Fruit fly (Drosophila melanogaster) whole organism, embryonic: Measurements from ENCODE around the gene P58IPK.

Source experiments
- Ada2b ChIP-seq: fragments of 200-800 bp; sonication (Bioruptor generic); IDR thresholded peaks from 2 replicates; pipeline ENCODE4 v1.3.6; 2022; ENCODE audit warnings: missing biosample characterization, missing genetic modification characterization
- Atf-2 ChIP-seq: fragments of 200-800 bp; sonication (Bioruptor generic); optimal IDR thresholded peaks from 2 replicates; lab custom pipeline; 2016; ENCODE audit warnings: missing biosample characterization, missing genetic modification characterization
- CG1024 ChIP-seq: fragments of 200-800 bp; sonication (Bioruptor generic); IDR thresholded peaks from 2 replicates; pipeline ENCODE4 v1.3.6; 2022; ENCODE audit warnings: missing biosample characterization, missing genetic modification characterization
- CG10979 ChIP-seq: fragments of 200-800 bp; sonication (Bioruptor generic); optimal IDR thresholded peaks from 2 replicates; lab custom pipeline; 2018; ENCODE audit warnings: missing biosample characterization, mild to moderate bottlenecking, missing genetic modification characterization, moderate library complexity
- CG11398 ChIP-seq: fragments of 200-800 bp; sonication (Bioruptor generic); optimal IDR thresholded peaks from 2 replicates; lab custom pipeline; 2016; ENCODE audit warnings: missing biosample characterization, missing genetic modification characterization
- CG11560 ChIP-seq: fragments of 200-800 bp; sonication (Bioruptor generic); IDR thresholded peaks from 3 replicates; pipeline ENCODE4 v1.3.6; 2022; ENCODE audit warnings: missing biosample characterization, missing genetic modification characterization
- CG12391 ChIP-seq: fragments of 200-800 bp; sonication (Bioruptor generic); optimal IDR thresholded peaks from 3 replicates; lab custom pipeline; 2018; ENCODE audit warnings: missing biosample characterization, mild to moderate bottlenecking, missing genetic modification characterization, moderate library complexity
- CG12744 ChIP-seq: fragments of 200-800 bp; sonication (Bioruptor generic); optimal IDR thresholded peaks from 2 replicates; lab custom pipeline; 2016; ENCODE audit warnings: missing biosample characterization, missing genetic modification characterization
- CG14441 ChIP-seq: fragments of 200-800 bp; sonication (Bioruptor generic); IDR thresholded peaks from 2 replicates; pipeline ENCODE4 v1.3.6; 2022; ENCODE audit warnings: missing biosample characterization, missing genetic modification characterization
- CG15479 ChIP-seq: fragments of 200-800 bp; sonication (Bioruptor generic); optimal IDR thresholded peaks from 3 replicates; lab custom pipeline; 2019; ENCODE audit warnings: missing biosample characterization, mild to moderate bottlenecking, missing genetic modification characterization, moderate library complexity
- CG16815 ChIP-seq: fragments of 200-800 bp; sonication (Bioruptor generic); optimal IDR thresholded peaks from 3 replicates; lab custom pipeline; 2017; ENCODE audit warnings: missing biosample characterization, mild to moderate bottlenecking, missing genetic modification characterization
- CG17802 ChIP-seq: fragments of 200-800 bp; sonication (Bioruptor generic); optimal IDR thresholded peaks from 2 replicates; lab custom pipeline; 2018; ENCODE audit warnings: missing biosample characterization, mild to moderate bottlenecking, missing genetic modification characterization, moderate library complexity
- CG2889 ChIP-seq: fragments of 200-800 bp; sonication (Bioruptor generic); IDR thresholded peaks from 3 replicates; pipeline ENCODE4 v1.3.6; 2022; ENCODE audit warnings: missing biosample characterization, missing genetic modification characterization
- CG31365 ChIP-seq: fragments of 200-800 bp; sonication (Bioruptor generic); optimal IDR thresholded peaks from 2 replicates; lab custom pipeline; 2018; ENCODE audit warnings: missing biosample characterization, mild to moderate bottlenecking, missing genetic modification characterization
- CG34376 ChIP-seq: fragments of 200-800 bp; sonication (Bioruptor generic); optimal IDR thresholded peaks from 2 replicates; lab custom pipeline; 2018; ENCODE audit warnings: missing biosample characterization, mild to moderate bottlenecking, missing genetic modification characterization
- CG4617 ChIP-seq: fragments of 200-800 bp; sonication (Bioruptor generic); optimal IDR thresholded peaks from 3 replicates; lab custom pipeline; 2016; ENCODE audit warnings: missing biosample characterization, missing genetic modification characterization, borderline replicate concordance
- CG5953 ChIP-seq: fragments of 200-800 bp; sonication (Bioruptor generic); IDR thresholded peaks from 2 replicates; pipeline ENCODE4 v1.3.6; 2022; ENCODE audit warnings: missing biosample characterization, missing genetic modification characterization
- CG6854 ChIP-seq: fragments of 200-800 bp; sonication (Bioruptor generic); optimal IDR thresholded peaks from 3 replicates; lab custom pipeline; 2017; ENCODE audit warnings: missing biosample characterization, mild to moderate bottlenecking, missing genetic modification characterization
- CG7357 ChIP-seq: fragments of 200-800 bp; sonication (Bioruptor generic); IDR thresholded peaks from 3 replicates; pipeline ENCODE4 v1.3.6; 2022; ENCODE audit warnings: missing biosample characterization, missing genetic modification characterization
- CG8281 ChIP-seq: fragments of 200-800 bp; sonication (Bioruptor generic); optimal IDR thresholded peaks from 2 replicates; lab custom pipeline; 2018; ENCODE audit warnings: missing biosample characterization, mild to moderate bottlenecking, missing genetic modification characterization, moderate library complexity
- Chrac-16 ChIP-seq: fragments of 200-800 bp; sonication (Bioruptor generic); optimal IDR thresholded peaks from 3 replicates; lab custom pipeline; 2016; ENCODE audit warnings: missing biosample characterization, missing genetic modification characterization
- Dad ChIP-seq: fragments of 200-800 bp; sonication (Bioruptor generic); optimal IDR thresholded peaks from 3 replicates; lab custom pipeline; 2016; ENCODE audit warnings: missing biosample characterization, missing genetic modification characterization
- Dll ChIP-seq: fragments of 200-800 bp; sonication (Bioruptor generic); IDR thresholded peaks from 4 replicates; pipeline ENCODE4 v1.3.6; 2022; ENCODE audit warnings: missing biosample characterization, missing genetic modification characterization; ENCODE audit not compliant: partially characterized antibody
- Doc2 ChIP-seq: fragments of 200-800 bp; sonication (Bioruptor generic); IDR thresholded peaks from 2 replicates; pipeline ENCODE4 v1.3.6; 2022; ENCODE audit warnings: missing biosample characterization, missing genetic modification characterization
- Dp ChIP-seq: fragments of 200-800 bp; sonication (Bioruptor generic); optimal IDR thresholded peaks from 2 replicates; lab custom pipeline; 2018; ENCODE audit warnings: missing biosample characterization, mild to moderate bottlenecking, missing genetic modification characterization, moderate library complexity
- HHEX ChIP-seq: fragments of 200-800 bp; sonication (Bioruptor generic); optimal IDR thresholded peaks from 3 replicates; lab custom pipeline; 2017; ENCODE audit warnings: missing biosample characterization, mild to moderate bottlenecking, missing genetic modification characterization, missing genetic modification reagents
- HLH4C ChIP-seq: fragments of 200-800 bp; sonication (Bioruptor generic); IDR thresholded peaks from 3 replicates; pipeline ENCODE4 v1.3.6; 2022; ENCODE audit warnings: missing biosample characterization, missing genetic modification characterization; ENCODE audit not compliant: partially characterized antibody
- Hmr ChIP-seq: fragments of 200-800 bp; sonication (Bioruptor generic); optimal IDR thresholded peaks from 3 replicates; lab custom pipeline; 2017; ENCODE audit warnings: mild to moderate bottlenecking, missing biosample characterization, missing genetic modification reagents, missing genetic modification characterization
- Hsf ChIP-seq: fragments of 200-800 bp; sonication (Bioruptor generic); optimal IDR thresholded peaks from 3 replicates; lab custom pipeline; 2016; ENCODE audit warnings: missing biosample characterization, missing genetic modification characterization
- Kr ChIP-seq: fragments of 200-800 bp; sonication (Bioruptor generic); optimal IDR thresholded peaks from 2 replicates; lab custom pipeline; 2017; ENCODE audit warnings: missing biosample characterization, mild to moderate bottlenecking, missing genetic modification characterization
- Meics ChIP-seq: fragments of 200-800 bp; sonication (Bioruptor generic); optimal IDR thresholded peaks from 2 replicates; lab custom pipeline; 2017; ENCODE audit warnings: missing biosample characterization, mild to moderate bottlenecking, missing genetic modification characterization
- NK7.1 ChIP-seq: fragments of 200-800 bp; sonication (Bioruptor generic); optimal IDR thresholded peaks from 3 replicates; lab custom pipeline; 2016; ENCODE audit warnings: missing biosample characterization, missing genetic modification characterization
- Optix ChIP-seq: fragments of 200-800 bp; sonication (Bioruptor generic); IDR thresholded peaks from 3 replicates; pipeline ENCODE4 v1.3.6; 2022; ENCODE audit warnings: missing biosample characterization, missing genetic modification characterization
- Six4 ChIP-seq: fragments of 200-800 bp; sonication (Bioruptor generic); optimal IDR thresholded peaks from 2 replicates; lab custom pipeline; 2016; ENCODE audit warnings: missing biosample characterization, missing genetic modification characterization
- aop ChIP-seq: fragments of 200-800 bp; sonication (Bioruptor generic); IDR thresholded peaks from 2 replicates; pipeline ENCODE4 v1.3.6; 2022; ENCODE audit warnings: missing biosample characterization, missing genetic modification characterization
- ara ChIP-seq: fragments of 200-800 bp; sonication (Bioruptor generic); IDR thresholded peaks from 2 replicates; pipeline ENCODE4 v1.3.6; 2022; ENCODE audit warnings: missing biosample characterization, missing genetic modification characterization
- br ChIP-seq: fragments of >200 bp; optimal IDR thresholded peaks from 2 replicates; lab custom pipeline; 2017
- cad ChIP-seq: fragments of >200 bp; optimal IDR thresholded peaks from 2 replicates; lab custom pipeline; 2017; ENCODE audit warnings: missing biosample characterization, missing genetic modification characterization
- dysf ChIP-seq: fragments of 200-800 bp; sonication (Bioruptor generic); IDR thresholded peaks from 3 replicates; pipeline ENCODE4 v1.3.6; 2022; ENCODE audit warnings: missing biosample characterization, missing genetic modification characterization
- en ChIP-seq: fragments of 200-800 bp; sonication (Bioruptor generic); optimal IDR thresholded peaks from 2 replicates; lab custom pipeline; 2016; ENCODE audit warnings: missing biosample characterization, missing genetic modification characterization
- gsb-n ChIP-seq: fragments of 200-800 bp; sonication (Bioruptor generic); optimal IDR thresholded peaks from 3 replicates; lab custom pipeline; 2018; ENCODE audit warnings: missing biosample characterization, mild to moderate bottlenecking, missing genetic modification characterization
- klu ChIP-seq: fragments of 200-800 bp; sonication (Bioruptor generic); IDR thresholded peaks from 2 replicates; pipeline ENCODE4 v1.3.6; 2022; ENCODE audit warnings: missing biosample characterization, missing genetic modification characterization
- pan ChIP-seq, 4 experiments: fragments of >200 bp in 3 of 4; fragments of 200-800 bp in 1 of 4; sonication (Bioruptor generic) in 1 of 4; optimal IDR thresholded peaks in 3 of 4; IDR thresholded peaks in 1 of 4; 2 replicates each; pipeline versions ENCODE4 v1.3.6 to Lab custom; 2017 to 2022; ENCODE audit warnings: missing biosample characterization in 2 of 4, missing genetic modification characterization in 2 of 4, mixed read lengths in 1 of 4
- peb ChIP-seq: fragments of 200-800 bp; sonication (Bioruptor generic); IDR thresholded peaks from 2 replicates; pipeline ENCODE4 v1.3.6; 2022; ENCODE audit warnings: missing biosample characterization, missing genetic modification characterization
- psq ChIP-seq: fragments of 200-800 bp; sonication (Bioruptor generic); optimal IDR thresholded peaks from 2 replicates; lab custom pipeline; 2017; ENCODE audit warnings: missing biosample characterization, missing genetic modification characterization
- repo ChIP-seq: fragments of 200-800 bp; sonication (Bioruptor generic); optimal IDR thresholded peaks from 2 replicates; lab custom pipeline; 2016; ENCODE audit warnings: missing biosample characterization, missing genetic modification characterization
- schlank ChIP-seq: fragments of 200-800 bp; sonication (Bioruptor generic); optimal IDR thresholded peaks from 2 replicates; lab custom pipeline; 2018; ENCODE audit warnings: missing biosample characterization, mild to moderate bottlenecking, missing genetic modification characterization
- sqz ChIP-seq: fragments of 200-800 bp; sonication (Bioruptor generic); optimal IDR thresholded peaks from 3 replicates; lab custom pipeline; 2018; ENCODE audit warnings: missing biosample characterization, mild to moderate bottlenecking, missing genetic modification characterization
- vnd ChIP-seq: fragments of 200-800 bp; sonication (Bioruptor generic); IDR thresholded peaks from 3 replicates; pipeline ENCODE4 v1.3.6; 2022; ENCODE audit warnings: missing biosample characterization, missing genetic modification characterization; ENCODE audit not compliant: partially characterized antibody
- wdn ChIP-seq: fragments of 200-800 bp; sonication (Bioruptor generic); IDR thresholded peaks from 2 replicates; pipeline ENCODE4 v1.3.6; 2022; ENCODE audit warnings: missing biosample characterization, missing genetic modification characterization
- z ChIP-seq: fragments of 200-800 bp; sonication (Bioruptor generic); IDR thresholded peaks from 3 replicates; pipeline ENCODE4 v1.3.6; 2022; ENCODE audit warnings: missing biosample characterization, missing genetic modification characterization

The P58IPK gene

DNA sequence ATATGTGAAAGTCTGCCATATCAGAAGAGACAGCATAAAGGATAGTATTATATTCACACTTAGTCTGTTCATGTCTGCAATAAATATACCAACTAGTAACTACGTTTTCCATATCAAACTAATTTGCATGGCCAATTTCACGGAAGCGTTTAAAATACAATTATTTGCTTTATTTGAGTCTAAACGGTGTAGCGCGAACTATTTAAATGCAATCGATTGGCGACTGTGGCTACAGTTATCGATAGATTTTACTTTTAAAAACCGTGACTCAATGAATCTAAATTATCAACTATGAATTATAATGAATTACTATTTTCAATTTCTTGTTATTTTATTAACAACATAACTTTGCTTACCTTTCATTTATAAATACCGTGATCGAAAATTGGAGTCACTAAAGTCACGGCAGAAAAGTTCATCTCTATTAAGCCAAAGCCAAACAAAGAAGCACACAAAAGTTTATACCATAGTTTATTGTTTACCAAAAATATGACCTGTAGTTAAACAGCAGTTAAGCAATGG, 40.2 kb downstream of the P58IPK start, which contains the start of the genes CG9427 and CG8319 (continued):
- TF ChIP-seq Chrac-16 (GFP tag; lab: Kevin White, UChicago) = peak; percentile 57
- no peak for TF ChIP-seq wdn (GFP tag; lab: Robert Waterston, UW)
- TF ChIP-seq HHEX (GFP tag; lab: Kevin White, UChicago) = no peak
- 0 out of 3 replicates have a peak, but pooled peaks have one; percentile 21 for TF ChIP-seq dysf (GFP tag; lab: Robert Waterston, UW)
- no peak for TF ChIP-seq cad (GFP tag; lab: Kevin White, UChicago)
- peak; percentile 96 for TF ChIP-seq Dll (GFP tag; lab: Robert Waterston, UW)
- TF ChIP-seq NK7.1 (GFP tag; lab: Kevin White, UChicago) = no peak
- no peak for TF ChIP-seq klu (GFP tag; lab: Robert Waterston, UW)
- TF ChIP-seq sqz (GFP tag; lab: Kevin White, UChicago) = no peak
- TF ChIP-seq CG12391 (tag; lab: Kevin White, UChicago) = peak; percentile 89
- TF ChIP-seq CG5953 = no peak
- no peak for TF ChIP-seq CG31365 (tag; lab: Kevin White, UChicago)
- no peak for TF ChIP-seq pan (optimal IDR thresholded peaks at IDR 0.05; lab: Kevin White, UChicago)
- TF ChIP-seq pan (GFP tag; optimal IDR thresholded peaks at IDR 0.05 in 1 of 2, IDR thresholded peaks at IDR 0.05 in 1 of 2) = peak in 1 of 2 experiments; percentile 9
- TF ChIP-seq br (lab: Kevin White, UChicago) = no peak
- peak; percentile 59 for TF ChIP-seq gsb-n (tag; lab: Kevin White, UChicago)
- no peak; the same call in 1 of the 2 replicates for TF ChIP-seq CG14441
- no peak for TF ChIP-seq CG8281 (tag; lab: Kevin White, UChicago)
- TF ChIP-seq CG2889 (GFP tag; lab: Robert Waterston, UW) = no peak
- TF ChIP-seq CG7357 (GFP tag; lab: Robert Waterston, UW) = no peak
- TF ChIP-seq CG10979 (tag; lab: Kevin White, UChicago) = peak; percentile 54
- TF ChIP-seq CG15479 (GFP tag; lab: Kevin White, UChicago) = no peak
- TF ChIP-seq vnd (GFP tag; lab: Robert Waterston, UW) = peak; percentile 76
- no peak for TF ChIP-seq peb (GFP tag; lab: Robert Waterston, UW)
- no peak for TF ChIP-seq Ada2b
- peak; percentile 10 for TF ChIP-seq en
- no peak for TF ChIP-seq CG6854
- no peak for TF ChIP-seq CG17802 (tag; lab: Kevin White, UChicago)
- no peak for TF ChIP-seq Kr (GFP tag; lab: Kevin White, UChicago)
- TF ChIP-seq ara = peak; percentile 23; the same call in 1 of the 2 replicates
- no peak for TF ChIP-seq psq (GFP tag; lab: Kevin White, UChicago)
- TF ChIP-seq Atf-2 (GFP tag; lab: Kevin White, UChicago) = peak; percentile 54
- peak; percentile 88 for TF ChIP-seq HLH4C (GFP tag; lab: Robert Waterston, UW)
- peak; percentile 63 for TF ChIP-seq CG4617 (GFP tag; lab: Kevin White, UChicago)
- no peak for TF ChIP-seq aop
- TF ChIP-seq CG11398 (GFP tag; lab: Kevin White, UChicago) = peak; percentile 22
- no peak for TF ChIP-seq Doc2 (GFP tag; lab: Robert Waterston, UW)
- peak; percentile 33 for TF ChIP-seq Six4 (GFP tag; lab: Kevin White, UChicago)
- TF ChIP-seq Hmr = peak; percentile 56
- TF ChIP-seq Dp (GFP tag; lab: Kevin White, UChicago) = peak; percentile 93
- peak; percentile 23 for TF ChIP-seq Dad
- TF ChIP-seq CG34376 (GFP tag; lab: Kevin White, UChicago) = peak; percentile 62
- no peak for TF ChIP-seq CG11560 (tag; lab: Robert Waterston, UW)
- peak; percentile 57 for TF ChIP-seq schlank (tag; lab: Kevin White, UChicago)
- peak; percentile 43 for TF ChIP-seq Meics (GFP tag; lab: Kevin White, UChicago)
- no peak for TF ChIP-seq Optix (GFP tag; lab: Robert Waterston, UW)
- no peak for TF ChIP-seq repo (GFP tag; lab: Kevin White, UChicago)
- TF ChIP-seq z = no peak
- TF ChIP-seq CG12744 (GFP tag; lab: Kevin White, UChicago) = peak; percentile 38
- no peak for TF ChIP-seq CG1024 (GFP tag; lab: Robert Waterston, UW)
- no peak for TF ChIP-seq CG16815 (GFP tag; lab: Kevin White, UChicago)
- TF ChIP-seq Hsf (GFP tag; lab: Kevin White, UChicago) = peak; percentile 75
